Worm (Caenorhabditis elegans) whole organism, late embryonic: Measurements from ENCODE around the gene F56H9.2.
A peak's percentile ranks its signal among the peaks of the same experiment; 100 is the strongest.

Source experiments
- C38D4.7 ChIP-seq: fragments of 200-800 bp; sonication (Bioruptor generic); optimal IDR thresholded peaks from 2 replicates; lab custom pipeline; 2018; ENCODE audit warnings: mild to moderate bottlenecking, missing genetic modification characterization, moderate library complexity, missing compliant biosample characterization
- F13H6.1 ChIP-seq: sonication (generic microtip); optimal IDR thresholded peaks from 2 replicates; lab custom pipeline; 2016; ENCODE audit warnings: missing genetic modification characterization, missing compliant biosample characterization
- K02D7.2 ChIP-seq: sonication (generic microtip); optimal IDR thresholded peaks from 2 replicates; lab custom pipeline; 2017; ENCODE audit warnings: mild to moderate bottlenecking, missing genetic modification characterization, missing compliant biosample characterization
- Y22D7AL.16 ChIP-seq: sonication (generic microtip); optimal IDR thresholded peaks from 2 replicates; lab custom pipeline; 2016; ENCODE audit warnings: missing genetic modification characterization, missing compliant biosample characterization
- ahr-1 ChIP-seq: sonication (generic microtip); optimal IDR thresholded peaks from 2 replicates; lab custom pipeline; 2016; ENCODE audit warnings: missing genetic modification characterization, missing compliant biosample characterization
- ceh-18 ChIP-seq: sonication (generic microtip); optimal IDR thresholded peaks from 2 replicates; lab custom pipeline; 2016; ENCODE audit warnings: missing genetic modification characterization, missing compliant biosample characterization
- ceh-19 ChIP-seq: fragments of 200-800 bp; sonication (Bioruptor generic); optimal IDR thresholded peaks from 2 replicates; lab custom pipeline; 2018; ENCODE audit warnings: mild to moderate bottlenecking, missing genetic modification characterization, missing compliant biosample characterization
- ceh-2 ChIP-seq: sonication (generic microtip); optimal IDR thresholded peaks from 2 replicates; lab custom pipeline; 2016; ENCODE audit warnings: missing genotype, missing genetic modification characterization, missing compliant biosample characterization
- ceh-22 ChIP-seq: sonication (generic microtip); optimal IDR thresholded peaks from 2 replicates; lab custom pipeline; 2017; ENCODE audit warnings: missing biosample characterization, missing genetic modification characterization
- ceh-30 ChIP-seq: fragments of 150-350 bp; optimal IDR thresholded peaks from 2 replicates; lab custom pipeline; 2014; ENCODE audit warnings: missing biosample characterization, missing genetic modification characterization
- ceh-34 ChIP-seq: sonication (generic microtip); optimal IDR thresholded peaks from 2 replicates; lab custom pipeline; 2016; ENCODE audit warnings: mild to moderate bottlenecking, missing genetic modification characterization, missing compliant biosample characterization
- ceh-45 ChIP-seq: fragments of 200-800 bp; sonication (Bioruptor generic); IDR thresholded peaks from 2 replicates; pipeline ENCODE4 v1.3.6; 2022; ENCODE audit warnings: missing genetic modification reagents, missing genetic modification characterization, missing compliant biosample characterization
- ceh-48 ChIP-seq: sonication (generic microtip); optimal IDR thresholded peaks from 2 replicates; lab custom pipeline; 2016; ENCODE audit warnings: missing genetic modification characterization, inconsistent platforms, missing compliant biosample characterization
- ceh-6 ChIP-seq: fragments of 200-800 bp; sonication (Bioruptor generic); optimal IDR thresholded peaks from 2 replicates; lab custom pipeline; 2018; ENCODE audit warnings: mild to moderate bottlenecking, missing genetic modification characterization, missing compliant biosample characterization
- ceh-9 ChIP-seq: sonication (generic microtip); optimal IDR thresholded peaks from 2 replicates; lab custom pipeline; 2016; ENCODE audit warnings: mild to moderate bottlenecking, missing genetic modification characterization, inconsistent platforms, missing compliant biosample characterization
- dve-1 ChIP-seq: sonication (generic microtip); optimal IDR thresholded peaks from 2 replicates; lab custom pipeline; 2017; ENCODE audit warnings: antibody characterized with exemption, mild to moderate bottlenecking, missing genetic modification characterization, missing compliant biosample characterization
- elt-2 ChIP-seq: sonication (generic microtip); optimal IDR thresholded peaks from 2 replicates; lab custom pipeline; 2016; ENCODE audit warnings: missing genetic modification reagents, missing genetic modification characterization, missing compliant biosample characterization
- elt-4 ChIP-seq: sonication (generic microtip); optimal IDR thresholded peaks from 2 replicates; lab custom pipeline; 2016; ENCODE audit warnings: missing genetic modification characterization, missing compliant biosample characterization
- eyg-1 ChIP-seq: sonication (generic microtip); optimal IDR thresholded peaks from 2 replicates; lab custom pipeline; 2016; ENCODE audit warnings: missing genotype, missing genetic modification characterization, missing compliant biosample characterization
- fax-1 ChIP-seq: sonication (generic microtip); optimal IDR thresholded peaks from 2 replicates; lab custom pipeline; 2016; ENCODE audit warnings: missing genotype, missing genetic modification characterization, missing compliant biosample characterization
- fkh-10 ChIP-seq: fragments of 150-350 bp; optimal IDR thresholded peaks from 2 replicates; lab custom pipeline; 2014; ENCODE audit warnings: missing biosample characterization, missing genetic modification reagents, missing genetic modification characterization
- fkh-6 ChIP-seq: sonication (generic microtip); optimal IDR thresholded peaks from 2 replicates; lab custom pipeline; 2016; ENCODE audit warnings: missing genetic modification characterization, missing compliant biosample characterization
- gmeb-2 ChIP-seq: sonication (generic microtip); optimal IDR thresholded peaks from 2 replicates; lab custom pipeline; 2016; ENCODE audit warnings: missing genetic modification characterization, inconsistent platforms, missing compliant biosample characterization
- hlh-15 ChIP-seq: sonication (generic microtip); optimal IDR thresholded peaks from 2 replicates; lab custom pipeline; 2016; ENCODE audit warnings: missing genetic modification characterization, missing compliant biosample characterization
- hlh-6 ChIP-seq: sonication (generic microtip); optimal IDR thresholded peaks from 2 replicates; lab custom pipeline; 2016; ENCODE audit warnings: missing genotype, missing genetic modification characterization, missing compliant biosample characterization
- hlh-8 ChIP-seq: sonication (generic microtip); optimal IDR thresholded peaks from 2 replicates; lab custom pipeline; 2016; ENCODE audit warnings: missing genotype, missing genetic modification characterization, missing compliant biosample characterization
- lim-6 ChIP-seq: sonication (generic microtip); optimal IDR thresholded peaks from 2 replicates; lab custom pipeline; 2016; ENCODE audit warnings: missing genetic modification characterization, missing compliant biosample characterization
- lin-11 ChIP-seq: fragments of 200-800 bp; sonication (Bioruptor generic); optimal IDR thresholded peaks from 2 replicates; lab custom pipeline; 2018; ENCODE audit warnings: mild to moderate bottlenecking, missing genetic modification characterization, missing compliant biosample characterization
- mec-3 ChIP-seq: sonication (generic microtip); optimal IDR thresholded peaks from 2 replicates; lab custom pipeline; 2016; ENCODE audit warnings: borderline replicate concordance, missing genetic modification characterization, missing compliant biosample characterization
- nfya-1 ChIP-seq: sonication (generic microtip); optimal IDR thresholded peaks from 2 replicates; lab custom pipeline; 2017; ENCODE audit warnings: missing genetic modification characterization, mild to moderate bottlenecking, missing compliant biosample characterization, antibody characterized with exemption, moderate library complexity
- nhr-232 ChIP-seq: sonication (generic microtip); optimal IDR thresholded peaks from 2 replicates; lab custom pipeline; 2016; ENCODE audit warnings: missing genetic modification characterization, missing compliant biosample characterization
- odd-2 ChIP-seq: sonication (generic microtip); optimal IDR thresholded peaks from 2 replicates; lab custom pipeline; 2017; ENCODE audit warnings: antibody characterized with exemption, mild to moderate bottlenecking, missing genetic modification characterization, missing compliant biosample characterization
- pag-3 ChIP-seq: sonication (generic microtip); optimal IDR thresholded peaks from 2 replicates; lab custom pipeline; 2016; ENCODE audit warnings: missing compliant biosample characterization, missing genetic modification characterization, borderline replicate concordance
- pat-9 ChIP-seq: fragments of 200-800 bp; sonication (Bioruptor generic); optimal IDR thresholded peaks from 2 replicates; lab custom pipeline; 2018; ENCODE audit warnings: mild to moderate bottlenecking, missing genetic modification characterization, moderate library complexity, missing compliant biosample characterization
- pax-1 ChIP-seq: fragments of 150-350 bp; optimal IDR thresholded peaks from 2 replicates; lab custom pipeline; 2014; ENCODE audit warnings: missing biosample characterization, missing genetic modification characterization
- pha-2 ChIP-seq: sonication (generic microtip); optimal IDR thresholded peaks from 2 replicates; lab custom pipeline; 2017; ENCODE audit warnings: mild to moderate bottlenecking, missing genetic modification characterization, missing compliant biosample characterization
- pha-4 ChIP-seq: fragments of 150-350 bp; optimal IDR thresholded peaks from 2 replicates; lab custom pipeline; 2018; ENCODE audit warnings: missing biosample characterization, missing genetic modification reagents, missing genetic modification characterization
- pqm-1 ChIP-seq: sonication (generic microtip); optimal IDR thresholded peaks from 2 replicates; lab custom pipeline; 2016; ENCODE audit warnings: missing genetic modification characterization, missing compliant biosample characterization
- sox-4 ChIP-seq: sonication (generic microtip); optimal IDR thresholded peaks from 2 replicates; lab custom pipeline; 2017; ENCODE audit warnings: mild to moderate bottlenecking, missing genetic modification characterization, inconsistent platforms, missing compliant biosample characterization
- syd-9 ChIP-seq: sonication (generic microtip); optimal IDR thresholded peaks from 2 replicates; lab custom pipeline; 2016; ENCODE audit warnings: mild to moderate bottlenecking, missing genetic modification characterization, moderate library complexity, missing compliant biosample characterization
- tbx-2 ChIP-seq: sonication (generic microtip); optimal IDR thresholded peaks from 2 replicates; lab custom pipeline; 2016; ENCODE audit warnings: missing genetic modification characterization, missing compliant biosample characterization
- ttx-3 ChIP-seq: sonication (generic microtip); optimal IDR thresholded peaks from 2 replicates; lab custom pipeline; 2016; ENCODE audit warnings: missing genetic modification reagents, missing genetic modification characterization, missing compliant biosample characterization
- unc-3 ChIP-seq, 2 experiments: fragments of 200-800 bp in 1 of 2; sonication (Bioruptor generic) in 1 of 2; sonication (generic microtip) in 1 of 2; conservative IDR thresholded peaks in 1 of 2; optimal IDR thresholded peaks in 1 of 2; 2 replicates each; pipeline versions ENCODE4 v1.3.6 to Lab custom; 2016 to 2022; ENCODE audit warnings: missing compliant biosample characterization in 2 of 2, missing genetic modification characterization in 2 of 2, missing genetic modification reagents in 1 of 2
- unc-42 ChIP-seq: sonication (generic microtip); optimal IDR thresholded peaks from 2 replicates; lab custom pipeline; 2016; ENCODE audit warnings: missing genotype, missing genetic modification characterization, missing compliant biosample characterization
- unc-55 ChIP-seq: sonication (generic microtip); optimal IDR thresholded peaks from 2 replicates; lab custom pipeline; 2017; ENCODE audit warnings: missing biosample characterization, missing genetic modification reagents, missing genetic modification characterization
- unc-86 ChIP-seq: sonication (generic microtip); optimal IDR thresholded peaks from 2 replicates; lab custom pipeline; 2016; ENCODE audit warnings: missing genetic modification characterization, missing compliant biosample characterization
- zip-5 ChIP-seq: sonication (generic microtip); optimal IDR thresholded peaks from 2 replicates; lab custom pipeline; 2016; ENCODE audit warnings: missing genetic modification characterization, missing compliant biosample characterization
- ztf-16 ChIP-seq: sonication (generic microtip); optimal IDR thresholded peaks from 2 replicates; lab custom pipeline; 2017; ENCODE audit warnings: missing genetic modification characterization, missing compliant biosample characterization

Gene F56H9.2

DNA sequence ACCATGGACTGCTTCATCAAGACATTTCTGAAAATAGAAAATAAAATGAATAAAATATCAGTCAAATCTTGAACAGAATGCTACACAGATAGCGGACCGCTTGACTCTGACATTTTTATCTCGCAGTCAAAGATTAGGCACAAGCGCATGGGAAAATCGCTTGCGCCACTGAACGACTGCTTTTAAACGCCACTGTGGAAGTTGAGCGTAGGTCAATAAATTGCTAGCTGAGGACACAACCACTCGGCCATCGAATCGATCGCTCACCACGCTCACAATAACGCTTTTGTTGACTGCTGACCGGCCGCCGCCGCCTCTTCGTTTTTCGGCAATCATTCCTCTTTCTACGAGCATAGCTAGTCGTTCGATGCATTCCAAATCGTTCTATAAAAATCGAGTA is 40.7 kb upstream of the F56H9.2 start (continued):
- TF ChIP-seq ceh-45 (GFP tag; lab: Robert Waterston, UW) (no peak), lim-6 (tag; lab: Kevin White, UChicago) (no peak), ztf-16 (tag; lab: Kevin White, UChicago) (peak; percentile 65), ahr-1 (tag; lab: Kevin White, UChicago) (no peak), pqm-1 (tag; lab: Kevin White, UChicago) (no peak), ceh-30 (tag; lab: Kevin White, UChicago) (no peak), ceh-2 (tag; lab: Kevin White, UChicago) (peak; percentile 72), ceh-6 (GFP tag; lab: Kevin White, UChicago) (peak; percentile 63), ceh-18 (tag; lab: Kevin White, UChicago) (peak; percentile 56), nhr-232 (tag; lab: Kevin White, UChicago) (peak; percentile 51), syd-9 (tag; lab: Kevin White, UChicago) (peak; percentile 63), ceh-9 (tag; lab: Kevin White, UChicago) (no peak), ceh-22 (tag; lab: Kevin White, UChicago) (no peak), unc-86 (peak; percentile 37), C38D4.7 (peak; percentile 35), hlh-6 (tag; lab: Kevin White, UChicago) (peak; percentile 82), tbx-2 (peak; percentile 55), hlh-15 (tag; lab: Kevin White, UChicago) (peak; percentile 33), fax-1 (tag; lab: Kevin White, UChicago) (peak; percentile 46), sox-4 (tag; lab: Kevin White, UChicago) (peak; percentile 64), unc-55 (no peak), F13H6.1 (peak; percentile 29), unc-3 (GFP tag; conservative IDR thresholded peaks at IDR 0.05; lab: Robert Waterston, UW) (peak; percentile 38; the same call in 1 of the 2 replicates), unc-3 (tag; optimal IDR thresholded peaks at IDR 0.05; lab: Kevin White, UChicago) (peak; percentile 2), K02D7.2 (tag; lab: Kevin White, UChicago) (peak; percentile 40), pag-3 (tag; lab: Kevin White, UChicago) (no peak), gmeb-2 (peak; percentile 64), pat-9 (tag; lab: Kevin White, UChicago) (peak; percentile 42), fkh-6 (tag; lab: Kevin White, UChicago) (peak; percentile 53), ceh-48 (peak; percentile 66), elt-4 (tag; lab: Kevin White, UChicago) (no peak), pha-2 (tag; lab: Kevin White, UChicago) (peak; percentile 72), odd-2 (peak; percentile 37), mec-3 (no peak), eyg-1 (tag; lab: Kevin White, UChicago) (peak; percentile 60), dve-1 (tag; lab: Kevin White, UChicago) (peak; percentile 52), unc-42 (tag; lab: Kevin White, UChicago) (no peak), ttx-3 (tag; lab: Kevin White, UChicago) (no peak), ceh-34 (tag; lab: Kevin White, UChicago) (peak; percentile 78), pha-4 (tag; lab: Kevin White, UChicago) (no peak), lin-11 (tag; lab: Kevin White, UChicago) (peak; percentile 54), ceh-19 (GFP tag; lab: Kevin White, UChicago) (peak; percentile 54), hlh-8 (tag; lab: Kevin White, UChicago) (peak; percentile 31)

DNA sequence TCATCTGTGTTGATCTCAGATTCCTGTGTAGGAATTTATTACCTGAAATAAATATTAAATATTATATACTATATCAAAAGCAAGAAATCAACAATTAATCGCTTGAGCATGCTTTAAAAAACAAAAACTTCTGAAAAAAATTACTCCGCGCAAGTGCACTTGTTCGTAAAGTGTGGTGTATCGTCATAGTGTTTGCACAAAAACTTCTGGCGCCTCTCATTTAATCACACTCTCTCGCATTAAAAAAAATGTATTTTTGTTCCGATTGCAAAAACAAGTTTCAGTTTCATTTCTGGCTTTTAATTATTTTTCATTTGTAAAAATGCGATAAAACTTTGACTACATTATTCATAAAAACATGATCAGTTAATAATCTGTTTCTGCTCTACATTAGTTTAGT is 38.4 kb upstream of the F56H9.2 start, which contains the start of the genes C14C10.10 and ril-2:
TSS of gene C14C10.10 (minus strand) at position 19 of the 400 bp plus-strand sequence.
TSS of gene ril-2 (minus strand) at position 48 of the 400 bp plus-strand sequence.
- TF ChIP-seq zip-5 (no peak), sox-4 (tag; lab: Kevin White, UChicago) (no peak), nfya-1 (no peak), lin-11 (tag; lab: Kevin White, UChicago) (no peak), Y22D7AL.16 (no peak), K02D7.2 (tag; lab: Kevin White, UChicago) (no peak), elt-4 (tag; lab: Kevin White, UChicago) (no peak), ceh-18 (tag; lab: Kevin White, UChicago) (no peak), fkh-10 (GFP tag; lab: Kevin White, UChicago) (no peak), C38D4.7 (no peak), ceh-19 (GFP tag; lab: Kevin White, UChicago) (no peak), ceh-30 (tag; lab: Kevin White, UChicago) (no peak), elt-2 (tag; lab: Kevin White, UChicago) (no peak), pax-1 (tag; lab: Kevin White, UChicago) (no peak), unc-86 (no peak)
